Worm (Caenorhabditis elegans): Measurements from ENCODE around the gene T14G8.4.

ce11 chrX:12908715-12909114, 45.0 kb upstream of the T14G8.4 start:
- TF ChIP-seq him-1 (tag; optimal IDR thresholded peaks at IDR 0.05) (no peak), W03F9.2 (tag; optimal IDR thresholded peaks at IDR 0.05) (no peak)
